Worm (Caenorhabditis elegans): ENCODE measurements around the gene clc-17.

DNA sequence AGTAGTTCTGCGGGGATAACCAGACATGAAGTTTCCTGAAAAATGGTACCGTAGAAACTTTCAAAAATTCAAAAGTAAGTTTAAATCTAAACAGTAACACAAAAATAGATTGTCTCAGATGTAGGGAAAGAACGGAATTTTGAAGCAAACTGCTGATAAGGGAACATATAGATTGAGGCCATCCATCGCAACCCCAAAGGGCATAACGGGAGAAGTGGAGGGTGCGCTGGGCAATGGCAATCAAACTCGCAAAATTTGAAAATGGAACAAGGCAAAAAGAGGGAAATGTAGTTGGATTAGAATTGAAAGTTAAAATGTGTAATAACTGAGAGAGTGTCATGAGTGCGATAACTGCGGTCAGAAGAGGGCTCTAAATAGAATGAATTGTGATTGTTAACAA lies 4.0 kb upstream of the clc-17 start:
- no peak for TF ChIP-seq lin-15B (tag; optimal IDR thresholded peaks at IDR 0.05)
- TF ChIP-seq elt-3 (tag; optimal IDR thresholded peaks at IDR 0.05): no peak
- TF ChIP-seq unc-62 (GFP tag; optimal IDR thresholded peaks at IDR 0.05): no peak
- TF ChIP-seq ama-1 (optimal IDR thresholded peaks at IDR 0.05): no peak
- no peak for TF ChIP-seq elt-2 (tag; optimal IDR thresholded peaks at IDR 0.05)
- TF ChIP-seq pha-4 (tag; optimal IDR thresholded peaks at IDR 0.05): no peak
- TF ChIP-seq nhr-28 (tag; optimal IDR thresholded peaks at IDR 0.05): no peak
- TF ChIP-seq unc-39 (tag; optimal IDR thresholded peaks at IDR 0.05): no peak
- TF ChIP-seq mdl-1 (tag; optimal IDR thresholded peaks at IDR 0.05): no peak
- no peak for TF ChIP-seq fos-1 (tag; optimal IDR thresholded peaks at IDR 0.05)
- no peak for TF ChIP-seq pqm-1 (tag; optimal IDR thresholded peaks at IDR 0.05)

Measured in whole organism, L3 larva.